Worm (Caenorhabditis elegans) whole organism, young adult: ENCODE measurements around the gene lin-22.

Experiments used
- B0035.1 ChIP-seq: sonication (generic microtip); optimal IDR thresholded peaks from 2 replicates; lab custom pipeline; 2016; ENCODE audit warnings: missing genetic modification characterization, mild to moderate bottlenecking, missing compliant biosample characterization, missing genotype, missing genetic modification reagents
- B0261.1 ChIP-seq: sonication (generic microtip); optimal IDR thresholded peaks from 2 replicates; lab custom pipeline; 2016; ENCODE audit warnings: mild to moderate bottlenecking, missing genetic modification characterization, moderate library complexity, missing compliant biosample characterization
- F37B4.10 ChIP-seq: fragments of 200-800 bp; sonication (Bioruptor generic); IDR thresholded peaks from 2 replicates; pipeline ENCODE4 v1.3.6; 2022; ENCODE audit warnings: missing genetic modification characterization, missing compliant biosample characterization
- F39B2.1 ChIP-seq: fragments of 200-800 bp; sonication (Bioruptor generic); IDR thresholded peaks from 2 replicates; pipeline ENCODE4 v1.3.6; 2022; ENCODE audit warnings: missing genetic modification reagents, missing genetic modification characterization, missing compliant biosample characterization
- F52B5.7 ChIP-seq: sonication (generic microtip); optimal IDR thresholded peaks from 2 replicates; lab custom pipeline; 2016; ENCODE audit warnings: mild to moderate bottlenecking, missing genetic modification characterization, missing compliant biosample characterization
- F57A8.1 ChIP-seq: fragments of 200-800 bp; sonication (Bioruptor generic); optimal IDR thresholded peaks from 2 replicates; lab custom pipeline; 2018; ENCODE audit warnings: mild to moderate bottlenecking, missing genetic modification characterization, moderate library complexity, missing compliant biosample characterization
- F57C9.4 ChIP-seq: sonication (generic microtip); optimal IDR thresholded peaks from 2 replicates; lab custom pipeline; 2017; ENCODE audit warnings: mild to moderate bottlenecking, missing genetic modification characterization, missing compliant biosample characterization
- K11D2.4 ChIP-seq: fragments of 200-800 bp; sonication (Bioruptor generic); IDR thresholded peaks from 2 replicates; pipeline ENCODE4 v1.3.6; 2022; ENCODE audit warnings: missing genetic modification reagents, missing genetic modification characterization, missing compliant biosample characterization
- T07F8.4 ChIP-seq: sonication (generic microtip); optimal IDR thresholded peaks from 2 replicates; lab custom pipeline; 2016; ENCODE audit warnings: mild to moderate bottlenecking, missing genetic modification characterization, moderate library complexity, missing compliant biosample characterization
- Y53F4B.3 ChIP-seq: fragments of 200-800 bp; sonication (Bioruptor generic); IDR thresholded peaks from 2 replicates; pipeline ENCODE4 v1.3.6; 2022; ENCODE audit warnings: missing genetic modification reagents, missing genetic modification characterization, missing compliant biosample characterization
- Y56A3A.18 ChIP-seq: fragments of 200-800 bp; sonication (Bioruptor generic); IDR thresholded peaks from 2 replicates; pipeline ENCODE4 v1.3.6; 2022; ENCODE audit warnings: missing genetic modification reagents, missing genetic modification characterization, missing compliant biosample characterization
- Y95B8A.8 ChIP-seq: fragments of 200-800 bp; sonication (Bioruptor generic); IDR thresholded peaks from 2 replicates; pipeline ENCODE4 v1.3.6; 2022; ENCODE audit warnings: missing genetic modification reagents, missing genetic modification characterization, missing compliant biosample characterization
- aptf-3 ChIP-seq: fragments of 200-800 bp; sonication (Bioruptor generic); IDR thresholded peaks from 2 replicates; pipeline ENCODE4 v1.3.6; 2022; ENCODE audit warnings: missing genetic modification characterization, missing compliant biosample characterization
- attf-3 ChIP-seq: fragments of 200-800 bp; sonication (Bioruptor generic); conservative IDR thresholded peaks from 2 replicates; pipeline ENCODE4 v1.3.6; 2022; ENCODE audit warnings: missing genetic modification reagents, missing genetic modification characterization, missing compliant biosample characterization
- attf-6 ChIP-seq: fragments of 200-800 bp; sonication (Bioruptor generic); IDR thresholded peaks from 2 replicates; pipeline ENCODE4 v1.3.6; 2022; ENCODE audit warnings: missing genetic modification reagents, missing genetic modification characterization, missing compliant biosample characterization
- cebp-1 ChIP-seq, 2 experiments: fragments of 200-800 bp in 1 of 2; sonication (Bioruptor generic) in 1 of 2; sonication (generic microtip) in 1 of 2; IDR thresholded peaks in 1 of 2; optimal IDR thresholded peaks in 1 of 2; 2 replicates each; pipeline versions ENCODE4 v1.3.6 to Lab custom; 2017 to 2022; ENCODE audit warnings: missing compliant biosample characterization in 2 of 2, missing genetic modification characterization in 2 of 2, mild to moderate bottlenecking in 1 of 2, missing genetic modification reagents in 1 of 2, moderate library complexity in 1 of 2
- cebp-2 ChIP-seq: fragments of 200-800 bp; sonication (Bioruptor generic); IDR thresholded peaks from 2 replicates; pipeline ENCODE4 v1.3.6; 2022; ENCODE audit warnings: missing genetic modification characterization, missing compliant biosample characterization
- dox-1 ChIP-seq: fragments of 200-800 bp; sonication (Bioruptor generic); IDR thresholded peaks from 2 replicates; pipeline ENCODE4 v1.3.6; 2022; ENCODE audit warnings: missing genetic modification reagents, missing genetic modification characterization, missing compliant biosample characterization
- dpl-1 ChIP-seq: fragments of 150-350 bp; optimal IDR thresholded peaks from 2 replicates; lab custom pipeline; 2014; ENCODE audit warnings: missing biosample characterization, missing genetic modification reagents, missing genetic modification characterization
- egrh-3 ChIP-seq: fragments of 200-800 bp; sonication (Bioruptor generic); IDR thresholded peaks from 2 replicates; pipeline ENCODE4 v1.3.6; 2022; ENCODE audit warnings: missing genetic modification reagents, missing genetic modification characterization, missing compliant biosample characterization
- ekl-4 ChIP-seq: fragments of 200-800 bp; sonication (Bioruptor generic); IDR thresholded peaks from 2 replicates; pipeline ENCODE4 v1.3.6; 2022; ENCODE audit warnings: missing genetic modification reagents, missing genetic modification characterization, missing compliant biosample characterization
- ets-4 ChIP-seq: fragments of 200-800 bp; sonication (Bioruptor generic); optimal IDR thresholded peaks from 2 replicates; lab custom pipeline; 2018; ENCODE audit warnings: mild to moderate bottlenecking, missing genetic modification characterization, missing compliant biosample characterization
- gei-17 ChIP-seq: fragments of 200-800 bp; sonication (Bioruptor generic); optimal IDR thresholded peaks from 2 replicates; lab custom pipeline; 2018; ENCODE audit warnings: mild to moderate bottlenecking, missing genetic modification characterization, missing compliant biosample characterization
- him-1 ChIP-seq: sonication (generic microtip); optimal IDR thresholded peaks from 2 replicates; lab custom pipeline; 2016; ENCODE audit warnings: missing genotype, missing genetic modification reagents, missing genetic modification characterization, missing compliant biosample characterization
- lag-1 ChIP-seq: fragments of 200-800 bp; sonication (Bioruptor generic); IDR thresholded peaks from 2 replicates; pipeline ENCODE4 v1.3.6; 2022; ENCODE audit warnings: missing genetic modification reagents, missing genetic modification characterization, missing compliant biosample characterization
- lin-35 ChIP-seq, 3 experiments: fragments of 150-350 bp in 2 of 3; sonication (generic microtip) in 1 of 3; optimal IDR thresholded peaks; 2 replicates each; lab custom pipeline; 2014 to 2018; ENCODE audit warnings: missing biosample characterization in 3 of 3, missing genetic modification characterization in 3 of 3, missing genetic modification reagents in 3 of 3
- lin-40 ChIP-seq: sonication (generic microtip); optimal IDR thresholded peaks from 2 replicates; lab custom pipeline; 2016; ENCODE audit warnings: missing genetic modification characterization, mild to moderate bottlenecking, missing compliant biosample characterization, missing genotype, missing genetic modification reagents
- madf-8 ChIP-seq: fragments of 200-800 bp; sonication (Bioruptor generic); conservative IDR thresholded peaks from 2 replicates; pipeline ENCODE4 v1.3.6; 2022; ENCODE audit warnings: missing genetic modification reagents, missing genetic modification characterization, missing compliant biosample characterization
- mxl-1 ChIP-seq: sonication (generic microtip); optimal IDR thresholded peaks from 2 replicates; lab custom pipeline; 2016; ENCODE audit warnings: missing genetic modification characterization, missing compliant biosample characterization
- nhr-90 ChIP-seq: sonication (generic microtip); optimal IDR thresholded peaks from 2 replicates; lab custom pipeline; 2016; ENCODE audit warnings: missing genotype, mild to moderate bottlenecking, missing genetic modification characterization, missing compliant biosample characterization
- pbrm-1 ChIP-seq: fragments of 200-800 bp; sonication (Bioruptor generic); IDR thresholded peaks from 2 replicates; pipeline ENCODE4 v1.3.6; 2022; ENCODE audit warnings: missing genetic modification reagents, missing genetic modification characterization, missing compliant biosample characterization
- rcor-1 ChIP-seq: fragments of 200-800 bp; sonication (Bioruptor generic); IDR thresholded peaks from 2 replicates; pipeline ENCODE4 v1.3.6; 2022; ENCODE audit warnings: missing genetic modification reagents, missing genetic modification characterization, missing compliant biosample characterization
- repo-1 ChIP-seq: sonication (generic microtip); optimal IDR thresholded peaks from 2 replicates; lab custom pipeline; 2017; ENCODE audit warnings: mild to moderate bottlenecking, missing genetic modification characterization, missing compliant biosample characterization
- sptf-2 ChIP-seq: fragments of 200-800 bp; sonication (Bioruptor generic); optimal IDR thresholded peaks from 2 replicates; lab custom pipeline; 2018; ENCODE audit warnings: mild to moderate bottlenecking, missing genetic modification characterization, missing compliant biosample characterization
- tbp1 ChIP-seq: fragments of 200-800 bp; sonication (Bioruptor generic); optimal IDR thresholded peaks from 2 replicates; lab custom pipeline; 2018; ENCODE audit warnings: mild to moderate bottlenecking, missing genetic modification characterization, missing compliant biosample characterization
- tlf-1 ChIP-seq: fragments of 200-800 bp; sonication (Bioruptor generic); optimal IDR thresholded peaks from 2 replicates; lab custom pipeline; 2018; ENCODE audit warnings: mild to moderate bottlenecking, missing genetic modification characterization, missing compliant biosample characterization
- unc-130 ChIP-seq: sonication (generic microtip); optimal IDR thresholded peaks from 2 replicates; lab custom pipeline; 2016; ENCODE audit warnings: missing genetic modification reagents, missing genetic modification characterization, missing compliant biosample characterization
- xnd-1 ChIP-seq: sonication (generic microtip); optimal IDR thresholded peaks from 2 replicates; lab custom pipeline; 2016; ENCODE audit warnings: missing genotype, missing genetic modification reagents, missing genetic modification characterization, missing compliant biosample characterization
- zfh-2 ChIP-seq: fragments of 200-800 bp; sonication (Bioruptor generic); conservative IDR thresholded peaks from 2 replicates; pipeline ENCODE4 v1.3.6; 2022; ENCODE audit warnings: missing genetic modification reagents, missing genetic modification characterization, missing compliant biosample characterization
- ztf-18 ChIP-seq: sonication (generic microtip); optimal IDR thresholded peaks from 2 replicates; lab custom pipeline; 2016; ENCODE audit warnings: missing genotype, mild to moderate bottlenecking, missing genetic modification characterization, missing compliant biosample characterization
- ztf-25 ChIP-seq: fragments of 200-800 bp; sonication (Bioruptor generic); IDR thresholded peaks from 2 replicates; pipeline ENCODE4 v1.3.6; 2022; ENCODE audit warnings: missing genetic modification reagents, missing genetic modification characterization, missing compliant biosample characterization

The lin-22 gene

ce11 chrIV:3046009-3046408, 26.5 kb downstream of the lin-22 start:
- TF ChIP-seq ztf-25 (GFP tag; lab: Robert Waterston, UW) (no peak), zfh-2 (GFP tag; lab: Robert Waterston, UW) (peak; percentile 66; the same call in 1 of the 2 replicates), attf-6 (GFP tag; lab: Robert Waterston, UW) (0 out of 2 replicates have a peak, but pooled peaks have one; percentile 24), repo-1 (tag; lab: Kevin White, UChicago) (peak; percentile 20), ekl-4 (no peak), egrh-3 (GFP tag; lab: Robert Waterston, UW) (0 out of 2 replicates have a peak, but pooled peaks have one; percentile 11), ets-4 (GFP tag; lab: Kevin White, UChicago) (no peak)

- no peak for TF ChIP-seq him-1 (tag; lab: Kevin White, UChicago)
- TF ChIP-seq T07F8.4 (tag; lab: Kevin White, UChicago), result no peak
- peak; percentile 56 for TF ChIP-seq zfh-2 (GFP tag; lab: Robert Waterston, UW)
- peak; percentile 20 for TF ChIP-seq repo-1 (tag; lab: Kevin White, UChicago)
- TF ChIP-seq, all 124 proteins: peak for 2
Measured at ce11 chrIV:3046889-3047288, 27.4 kb downstream of the lin-22 start.

ce11 chrIV:3050054-3050990, 30.8 kb downstream of the lin-22 start, which contains the start of gene eel-1:
Gene eel-1 (minus strand): TSS chrIV:3050104.
- peak; percentile 47 for TF ChIP-seq F57A8.1 (GFP tag; lab: Kevin White, UChicago)
- TF ChIP-seq lin-40, result peak; percentile 95
- peak; percentile 86 for TF ChIP-seq F52B5.7
- peak; percentile 34 for TF ChIP-seq F57C9.4 (tag; lab: Kevin White, UChicago)
- TF ChIP-seq F37B4.10 (GFP tag; lab: Robert Waterston, UW), result peak; percentile 99
- TF ChIP-seq tbp1 (GFP tag; lab: Kevin White, UChicago), result peak; percentile 74
- peak; percentile 84 for TF ChIP-seq egrh-3 (GFP tag; lab: Robert Waterston, UW)
- TF ChIP-seq Y53F4B.3 (GFP tag; lab: Robert Waterston, UW), result peak; percentile 95
- TF ChIP-seq Y56A3A.18 (GFP tag; lab: Robert Waterston, UW), result peak; percentile 98
- TF ChIP-seq attf-3 (GFP tag; lab: Robert Waterston, UW), result peak; percentile 87
- peak; percentile 69 for TF ChIP-seq gei-17
- peak; percentile 32 for TF ChIP-seq repo-1 (tag; lab: Kevin White, UChicago)
- peak; percentile 99 for TF ChIP-seq K11D2.4 (GFP tag; lab: Robert Waterston, UW)
- peak; percentile 99 for TF ChIP-seq Y95B8A.8
- peak; percentile 35 for TF ChIP-seq sptf-2 (GFP tag; lab: Kevin White, UChicago)
- peak; percentile 99 for TF ChIP-seq dox-1
- peak; percentile 26 for TF ChIP-seq mxl-1
- TF ChIP-seq lin-35 (GFP tag; optimal IDR thresholded peaks at IDR 0.05; lab: Kevin White, UChicago), result peak in 2 of 3 experiments; percentile 84 to 95
- TF ChIP-seq B0261.1, result peak; percentile 17
- peak; percentile 90 for TF ChIP-seq cebp-1 (GFP tag; IDR thresholded peaks at IDR 0.05; lab: Robert Waterston, UW)
- peak; percentile 91 for TF ChIP-seq cebp-1 (tag; optimal IDR thresholded peaks at IDR 0.05; lab: Kevin White, UChicago)
- TF ChIP-seq pbrm-1 (GFP tag; lab: Robert Waterston, UW), result peak; percentile 98
- peak; percentile 90; the same call in 1 of the 2 replicates for TF ChIP-seq lag-1 (GFP tag; lab: Robert Waterston, UW)
- peak; percentile 79 for TF ChIP-seq B0035.1 (tag; lab: Kevin White, UChicago)
- peak; percentile 86 for TF ChIP-seq dpl-1
- peak; percentile 97 for TF ChIP-seq aptf-3 (GFP tag; lab: Robert Waterston, UW)
- peak; percentile 92 for TF ChIP-seq unc-130 (GFP tag; lab: Kevin White, UChicago)
- peak; percentile 95 for TF ChIP-seq cebp-2 (GFP tag; lab: Robert Waterston, UW)
- peak; percentile 62 for TF ChIP-seq xnd-1 (tag; lab: Kevin White, UChicago)
- peak; percentile 99 for TF ChIP-seq rcor-1 (GFP tag; lab: Robert Waterston, UW)
- peak; percentile 72 for TF ChIP-seq nhr-90
- TF ChIP-seq madf-8 (GFP tag; lab: Robert Waterston, UW), result peak; percentile 93
- TF ChIP-seq tlf-1 (GFP tag; lab: Kevin White, UChicago), result peak; percentile 94
- TF ChIP-seq F39B2.1 (GFP tag; lab: Robert Waterston, UW), result peak; percentile 72; the same call in 1 of the 2 replicates
- peak; percentile 87 for TF ChIP-seq ztf-18
